Worm (Caenorhabditis elegans): ENCODE measurements around the gene tab-1.

tab-1 gene

DNA sequence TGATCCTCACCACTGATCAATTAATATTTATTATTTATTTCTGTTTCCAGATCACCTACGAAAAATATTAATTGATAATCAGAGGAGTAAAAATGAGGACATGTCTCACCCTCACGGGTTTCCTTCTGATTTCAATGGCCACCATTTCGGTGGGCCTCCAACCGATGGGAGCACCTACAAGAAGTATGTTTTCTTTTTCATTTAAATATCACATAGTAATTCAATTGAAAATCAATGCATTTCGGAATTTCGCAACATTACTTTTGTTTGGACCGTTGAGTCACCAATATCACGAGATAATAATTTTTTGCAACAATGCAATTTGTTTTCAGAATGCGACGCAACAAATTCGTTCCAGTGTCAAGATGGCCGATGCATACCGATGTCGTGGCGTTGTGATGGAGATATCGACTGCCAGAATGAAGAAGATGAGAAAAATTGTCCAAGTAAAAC lies 19.7 kb upstream of the tab-1 start, which contains the start of gene gldi-2:
Gene gldi-2, plus strand, starts transcription at position 51 of the 453 bp plus-strand sequence.
- no peak for TF ChIP-seq Y22D7AL.16 (tag; optimal IDR thresholded peaks at IDR 0.05)
- no peak for TF ChIP-seq fkh-10 (GFP tag; optimal IDR thresholded peaks at IDR 0.05)
- no peak for TF ChIP-seq tbx-7 (tag; optimal IDR thresholded peaks at IDR 0.05)
- no peak for TF ChIP-seq ceh-14 (tag; optimal IDR thresholded peaks at IDR 0.05)
- no peak for TF ChIP-seq ceh-9 (tag; optimal IDR thresholded peaks at IDR 0.05)
- no peak for TF ChIP-seq ceh-22 (tag; optimal IDR thresholded peaks at IDR 0.05)
- TF ChIP-seq ceh-30 (tag; optimal IDR thresholded peaks at IDR 0.05) = no peak
- no peak for TF ChIP-seq nfya-1 (tag; optimal IDR thresholded peaks at IDR 0.05)
- no peak for TF ChIP-seq ceh-31 (tag; optimal IDR thresholded peaks at IDR 0.05)

- no peak for TF ChIP-seq sox-4 (tag; optimal IDR thresholded peaks at IDR 0.05)
- peak; percentile 36 for TF ChIP-seq unc-55 (GFP tag; optimal IDR thresholded peaks at IDR 0.05)
- no peak for TF ChIP-seq dmd-4 (tag; optimal IDR thresholded peaks at IDR 0.05; ENCODE audit: borderline replicate concordance)
These were observed 14.3 kb upstream of the tab-1 start, which contains the start of gene T13C2.3 for ce11 chrII:6788672-6789298. Gene T13C2.3, plus strand, starts transcription at chrII:6789248.

DNA sequence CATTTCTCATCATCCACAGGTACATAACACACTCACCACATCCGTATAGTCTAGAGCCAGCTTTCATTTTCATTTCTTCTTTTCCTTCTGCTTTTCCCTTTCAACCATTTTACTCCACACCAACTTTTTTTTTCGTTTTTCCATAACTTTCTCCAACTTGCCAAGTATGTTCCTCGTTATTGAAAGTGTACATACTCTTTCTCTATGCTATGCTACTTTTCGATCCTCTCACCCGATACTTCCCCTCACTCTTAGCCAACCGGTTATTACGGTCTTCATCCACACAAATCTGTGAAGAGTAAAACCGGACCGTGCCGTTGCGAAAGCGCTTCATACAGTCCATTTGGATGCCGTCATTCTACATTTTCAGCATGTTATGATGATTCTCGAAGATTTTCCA lies 11.2 kb upstream of the tab-1 start, which contains the start of gene T13C2.2:
Gene T13C2.2, plus strand, starts transcription at position 301 of the 400 bp plus-strand sequence.
- TF ChIP-seq dve-1 (tag; optimal IDR thresholded peaks at IDR 0.05) (no peak), K09A11.1 (tag; optimal IDR thresholded peaks at IDR 0.05; ENCODE audit: insufficient read depth) (no peak), pha-2 (tag; optimal IDR thresholded peaks at IDR 0.05) (no peak), syd-9 (tag; optimal IDR thresholded peaks at IDR 0.05) (no peak), ceh-22 (tag; optimal IDR thresholded peaks at IDR 0.05) (no peak), ceh-48 (tag; optimal IDR thresholded peaks at IDR 0.05) (no peak), nhr-11 (tag; optimal IDR thresholded peaks at IDR 0.05) (no peak), rnt-1 (tag; optimal IDR thresholded peaks at IDR 0.05) (no peak), ceh-18 (tag; optimal IDR thresholded peaks at IDR 0.05) (no peak), madf-2 (tag; optimal IDR thresholded peaks at IDR 0.05) (no peak), gmeb-2 (tag; optimal IDR thresholded peaks at IDR 0.05) (no peak), ceh-2 (tag; optimal IDR thresholded peaks at IDR 0.05) (no peak), T23F11.4 (GFP tag; optimal IDR thresholded peaks at IDR 0.05) (no peak), unc-3 (GFP tag; conservative IDR thresholded peaks at IDR 0.05) (no peak), unc-3 (tag; optimal IDR thresholded peaks at IDR 0.05) (no peak), ceh-31 (tag; optimal IDR thresholded peaks at IDR 0.05) (no peak)

- TF ChIP-seq lin-11 (tag; optimal IDR thresholded peaks at IDR 0.05) (no peak), hlh-6 (tag; optimal IDR thresholded peaks at IDR 0.05) (no peak), hlh-8 (tag; optimal IDR thresholded peaks at IDR 0.05) (no peak), ref-2 (tag; optimal IDR thresholded peaks at IDR 0.05) (peak; percentile 13), fkh-10 (GFP tag; optimal IDR thresholded peaks at IDR 0.05) (no peak), pha-2 (tag; optimal IDR thresholded peaks at IDR 0.05) (no peak), mec-3 (tag; optimal IDR thresholded peaks at IDR 0.05; ENCODE audit: borderline replicate concordance) (no peak), elt-2 (tag; optimal IDR thresholded peaks at IDR 0.05) (peak; percentile 52), hlh-30 (tag; optimal IDR thresholded peaks at IDR 0.05; ENCODE audit: insufficient read depth) (no peak), unc-86 (tag; optimal IDR thresholded peaks at IDR 0.05) (no peak), C08G9.2 (tag; optimal IDR thresholded peaks at IDR 0.05) (no peak), ceh-18 (tag; optimal IDR thresholded peaks at IDR 0.05) (no peak)
These were observed 2.9 kb upstream of the tab-1 start, which contains the start of gene F31E8.4 for ce11 chrII:6800104-6800711. Gene F31E8.4, minus strand, starts transcription at chrII:6800154.

All from whole organism, late embryonic.